Worm (Caenorhabditis elegans) whole organism, young adult: ENCODE measurements around the gene ZK381.62.

ENCODE experiments used
- C17E4.6 ChIP-seq: fragments of 200-800 bp; sonication (Bioruptor generic); IDR thresholded peaks from 2 replicates; pipeline ENCODE4 v1.3.6; 2022; ENCODE audit warnings: missing genetic modification reagents, missing genetic modification characterization, missing compliant biosample characterization
- F10E7.11 ChIP-seq: sonication (generic microtip); optimal IDR thresholded peaks from 2 replicates; lab custom pipeline; 2017; ENCODE audit warnings: mild to moderate bottlenecking, missing genetic modification characterization, moderate library complexity, missing compliant biosample characterization
- F33H1.4 ChIP-seq: fragments of 200-800 bp; sonication (Bioruptor generic); IDR thresholded peaks from 2 replicates; pipeline ENCODE4 v1.3.6; 2022; ENCODE audit warnings: missing genetic modification reagents, missing genetic modification characterization, missing compliant biosample characterization
- F39B2.1 ChIP-seq: fragments of 200-800 bp; sonication (Bioruptor generic); IDR thresholded peaks from 2 replicates; pipeline ENCODE4 v1.3.6; 2022; ENCODE audit warnings: missing genetic modification reagents, missing genetic modification characterization, missing compliant biosample characterization
- F49E8.2 ChIP-seq: sonication (generic microtip); optimal IDR thresholded peaks from 3 replicates; lab custom pipeline; 2017; ENCODE audit warnings: missing genetic modification characterization, mild to moderate bottlenecking, missing compliant biosample characterization, antibody characterized with exemption, moderate library complexity; ENCODE audit not compliant: insufficient read depth
- F57C9.4 ChIP-seq: sonication (generic microtip); optimal IDR thresholded peaks from 2 replicates; lab custom pipeline; 2017; ENCODE audit warnings: mild to moderate bottlenecking, missing genetic modification characterization, missing compliant biosample characterization
- K11D2.4 ChIP-seq: fragments of 200-800 bp; sonication (Bioruptor generic); IDR thresholded peaks from 2 replicates; pipeline ENCODE4 v1.3.6; 2022; ENCODE audit warnings: missing genetic modification reagents, missing genetic modification characterization, missing compliant biosample characterization
- T07F8.4 ChIP-seq: sonication (generic microtip); optimal IDR thresholded peaks from 2 replicates; lab custom pipeline; 2016; ENCODE audit warnings: mild to moderate bottlenecking, missing genetic modification characterization, moderate library complexity, missing compliant biosample characterization
- T26A5.8 ChIP-seq: sonication (generic microtip); optimal IDR thresholded peaks from 2 replicates; lab custom pipeline; 2016; ENCODE audit warnings: missing genetic modification characterization, missing compliant biosample characterization
- Y53F4B.3 ChIP-seq: fragments of 200-800 bp; sonication (Bioruptor generic); IDR thresholded peaks from 2 replicates; pipeline ENCODE4 v1.3.6; 2022; ENCODE audit warnings: missing genetic modification reagents, missing genetic modification characterization, missing compliant biosample characterization
- Y79H2A.3 ChIP-seq: fragments of 200-800 bp; sonication (Bioruptor generic); conservative IDR thresholded peaks from 2 replicates; pipeline ENCODE4 v1.3.6; 2022; ENCODE audit warnings: missing genetic modification reagents, missing genetic modification characterization, missing compliant biosample characterization
- Y95B8A.8 ChIP-seq: fragments of 200-800 bp; sonication (Bioruptor generic); IDR thresholded peaks from 2 replicates; pipeline ENCODE4 v1.3.6; 2022; ENCODE audit warnings: missing genetic modification reagents, missing genetic modification characterization, missing compliant biosample characterization
- atf-7 ChIP-seq: sonication (generic microtip); optimal IDR thresholded peaks from 2 replicates; lab custom pipeline; 2017; ENCODE audit warnings: mild to moderate bottlenecking, missing genetic modification characterization, missing compliant biosample characterization
- attf-6 ChIP-seq: fragments of 200-800 bp; sonication (Bioruptor generic); IDR thresholded peaks from 2 replicates; pipeline ENCODE4 v1.3.6; 2022; ENCODE audit warnings: missing genetic modification reagents, missing genetic modification characterization, missing compliant biosample characterization
- cebp-2 ChIP-seq: fragments of 200-800 bp; sonication (Bioruptor generic); IDR thresholded peaks from 2 replicates; pipeline ENCODE4 v1.3.6; 2022; ENCODE audit warnings: missing genetic modification characterization, missing compliant biosample characterization
- ceh-40 ChIP-seq: fragments of 200-800 bp; sonication (Bioruptor generic); IDR thresholded peaks from 2 replicates; pipeline ENCODE4 v1.3.6; 2022; ENCODE audit warnings: missing genetic modification characterization, missing compliant biosample characterization
- ceh-58 ChIP-seq: fragments of 200-800 bp; sonication (Bioruptor generic); IDR thresholded peaks from 2 replicates; pipeline ENCODE4 v1.3.6; 2022; ENCODE audit warnings: missing genetic modification characterization, missing compliant biosample characterization
- die-1 ChIP-seq: sonication (generic microtip); optimal IDR thresholded peaks from 2 replicates; lab custom pipeline; 2016; ENCODE audit warnings: missing genotype, mild to moderate bottlenecking, missing genetic modification characterization, missing compliant biosample characterization
- dox-1 ChIP-seq: fragments of 200-800 bp; sonication (Bioruptor generic); IDR thresholded peaks from 2 replicates; pipeline ENCODE4 v1.3.6; 2022; ENCODE audit warnings: missing genetic modification reagents, missing genetic modification characterization, missing compliant biosample characterization
- egl-18 ChIP-seq: fragments of 200-800 bp; sonication (Bioruptor generic); IDR thresholded peaks from 2 replicates; pipeline ENCODE4 v1.3.6; 2022; ENCODE audit warnings: missing genetic modification reagents, missing genetic modification characterization, missing compliant biosample characterization
- egrh-3 ChIP-seq: fragments of 200-800 bp; sonication (Bioruptor generic); IDR thresholded peaks from 2 replicates; pipeline ENCODE4 v1.3.6; 2022; ENCODE audit warnings: missing genetic modification reagents, missing genetic modification characterization, missing compliant biosample characterization
- ekl-4 ChIP-seq: fragments of 200-800 bp; sonication (Bioruptor generic); IDR thresholded peaks from 2 replicates; pipeline ENCODE4 v1.3.6; 2022; ENCODE audit warnings: missing genetic modification reagents, missing genetic modification characterization, missing compliant biosample characterization
- him-1 ChIP-seq: sonication (generic microtip); optimal IDR thresholded peaks from 2 replicates; lab custom pipeline; 2016; ENCODE audit warnings: missing genotype, missing genetic modification reagents, missing genetic modification characterization, missing compliant biosample characterization
- hlh-12 ChIP-seq: sonication (generic microtip); optimal IDR thresholded peaks from 2 replicates; lab custom pipeline; 2016; ENCODE audit warnings: missing genetic modification characterization, missing compliant biosample characterization
- lag-1 ChIP-seq: fragments of 200-800 bp; sonication (Bioruptor generic); IDR thresholded peaks from 2 replicates; pipeline ENCODE4 v1.3.6; 2022; ENCODE audit warnings: missing genetic modification reagents, missing genetic modification characterization, missing compliant biosample characterization
- let-526 ChIP-seq: fragments of 200-800 bp; sonication (Bioruptor generic); IDR thresholded peaks from 2 replicates; pipeline ENCODE4 v1.3.6; 2022; ENCODE audit warnings: missing genetic modification reagents, missing genetic modification characterization, missing compliant biosample characterization
- lin-26 ChIP-seq: fragments of 200-800 bp; sonication (Bioruptor generic); IDR thresholded peaks from 2 replicates; pipeline ENCODE4 v1.3.6; 2022; ENCODE audit warnings: missing genetic modification reagents, missing genetic modification characterization, missing compliant biosample characterization
- lir-1 ChIP-seq: fragments of 200-800 bp; sonication (Bioruptor generic); conservative IDR thresholded peaks from 2 replicates; pipeline ENCODE4 v1.3.6; 2022; ENCODE audit warnings: missing genetic modification reagents, missing genetic modification characterization, missing compliant biosample characterization
- lsl-1 ChIP-seq: fragments of 200-800 bp; sonication (Bioruptor generic); optimal IDR thresholded peaks from 2 replicates; lab custom pipeline; 2018; ENCODE audit warnings: mild to moderate bottlenecking, missing genetic modification characterization, moderate library complexity, missing compliant biosample characterization
- lsy-27 ChIP-seq: sonication (generic microtip); optimal IDR thresholded peaks from 2 replicates; lab custom pipeline; 2017; ENCODE audit warnings: missing genetic modification characterization, mild to moderate bottlenecking, missing compliant biosample characterization, antibody characterized with exemption, missing genotype, borderline replicate concordance; ENCODE audit not compliant: insufficient read depth
- madf-10 ChIP-seq: sonication (generic microtip); optimal IDR thresholded peaks from 2 replicates; lab custom pipeline; 2016; ENCODE audit warnings: mild to moderate bottlenecking, missing genetic modification characterization, missing compliant biosample characterization
- mxl-1 ChIP-seq: sonication (generic microtip); optimal IDR thresholded peaks from 2 replicates; lab custom pipeline; 2016; ENCODE audit warnings: missing genetic modification characterization, missing compliant biosample characterization
- nhr-80 ChIP-seq: sonication (generic microtip); optimal IDR thresholded peaks from 2 replicates; lab custom pipeline; 2016; ENCODE audit warnings: missing genetic modification characterization, missing compliant biosample characterization
- pbrm-1 ChIP-seq: fragments of 200-800 bp; sonication (Bioruptor generic); IDR thresholded peaks from 2 replicates; pipeline ENCODE4 v1.3.6; 2022; ENCODE audit warnings: missing genetic modification reagents, missing genetic modification characterization, missing compliant biosample characterization
- sdz-38 ChIP-seq: sonication (generic microtip); optimal IDR thresholded peaks from 2 replicates; lab custom pipeline; 2016; ENCODE audit warnings: missing genotype, missing genetic modification characterization, missing compliant biosample characterization
- sptf-2 ChIP-seq: fragments of 200-800 bp; sonication (Bioruptor generic); optimal IDR thresholded peaks from 2 replicates; lab custom pipeline; 2018; ENCODE audit warnings: mild to moderate bottlenecking, missing genetic modification characterization, missing compliant biosample characterization
- tbx-9 ChIP-seq: sonication (generic microtip); optimal IDR thresholded peaks from 2 replicates; lab custom pipeline; 2016; ENCODE audit warnings: borderline replicate concordance, missing genetic modification characterization, inconsistent platforms, missing compliant biosample characterization
- ztf-26 ChIP-seq: sonication (generic microtip); optimal IDR thresholded peaks from 2 replicates; lab custom pipeline; 2017; ENCODE audit warnings: missing genetic modification characterization, missing compliant biosample characterization
- ztf-28 ChIP-seq: fragments of 200-800 bp; sonication (Bioruptor generic); IDR thresholded peaks from 2 replicates; pipeline ENCODE4 v1.3.6; 2022; ENCODE audit warnings: missing genetic modification reagents, missing genetic modification characterization, missing compliant biosample characterization

Gene ZK381.62

DNA sequence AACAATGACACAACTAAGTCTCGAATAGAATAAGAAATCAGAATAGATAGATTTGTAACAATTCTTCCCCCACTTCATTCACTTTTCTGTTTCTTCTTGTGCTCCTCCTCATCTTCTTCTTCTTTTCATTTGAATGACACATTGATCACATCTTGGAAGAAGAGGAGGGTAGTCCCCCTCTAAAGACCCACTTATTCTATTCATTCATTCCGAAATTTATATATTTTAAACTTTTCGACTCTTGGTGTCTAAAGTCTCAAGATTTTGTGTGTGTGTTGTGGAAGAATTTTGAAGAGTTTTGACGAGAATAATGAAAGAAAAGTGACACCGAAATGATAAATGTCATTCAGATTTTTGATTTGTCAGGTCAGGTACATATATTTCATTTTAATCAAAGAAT lies 20.0 kb upstream of the ZK381.62 start:
- TF ChIP-seq F49E8.2 (tag; lab: Kevin White, UChicago) (no peak), lsy-27 (tag; lab: Kevin White, UChicago) (no peak), cebp-2 (GFP tag; lab: Robert Waterston, UW) (no peak), egl-18 (GFP tag; lab: Robert Waterston, UW) (no peak), him-1 (tag; lab: Kevin White, UChicago) (no peak), F33H1.4 (no peak), lin-26 (no peak), lsl-1 (GFP tag; lab: Kevin White, UChicago) (no peak), madf-10 (tag; lab: Kevin White, UChicago) (no peak), sptf-2 (GFP tag; lab: Kevin White, UChicago) (no peak), tbx-9 (no peak), let-526 (GFP tag; lab: Robert Waterston, UW) (no peak), pbrm-1 (GFP tag; lab: Robert Waterston, UW) (no peak), T07F8.4 (tag; lab: Kevin White, UChicago) (no peak), dox-1 (GFP tag; lab: Robert Waterston, UW) (no peak), lir-1 (GFP tag; lab: Robert Waterston, UW) (no peak), ceh-40 (GFP tag; lab: Robert Waterston, UW) (no peak), Y53F4B.3 (no peak), K11D2.4 (GFP tag; lab: Robert Waterston, UW) (no peak)

ce11 chrIV:6986835-6987234 lies 15.7 kb upstream of the ZK381.62 start, which contains the start of gene prkl-1:
prkl-1 (minus strand) TSS chrIV:6986935.
- TF ChIP-seq ztf-28 (GFP tag; lab: Robert Waterston, UW) = no peak
- no peak for TF ChIP-seq ztf-26
- TF ChIP-seq ekl-4 (GFP tag; lab: Robert Waterston, UW) = no peak
- no peak for TF ChIP-seq lag-1
- TF ChIP-seq nhr-80 = no peak
- TF ChIP-seq ceh-58 = no peak
- TF ChIP-seq Y95B8A.8 (GFP tag; lab: Robert Waterston, UW) = no peak
- TF ChIP-seq C17E4.6 (GFP tag; lab: Robert Waterston, UW) = no peak
- TF ChIP-seq pbrm-1 (GFP tag; lab: Robert Waterston, UW) = no peak
- TF ChIP-seq K11D2.4 (GFP tag; lab: Robert Waterston, UW) = no peak
- no peak for TF ChIP-seq hlh-12
- TF ChIP-seq sdz-38 (tag; lab: Kevin White, UChicago) = no peak
- no peak for TF ChIP-seq F57C9.4 (tag; lab: Kevin White, UChicago)
- TF ChIP-seq lsy-27 (tag; lab: Kevin White, UChicago) = no peak
- TF ChIP-seq, all 124 proteins: peak for 0

DNA sequence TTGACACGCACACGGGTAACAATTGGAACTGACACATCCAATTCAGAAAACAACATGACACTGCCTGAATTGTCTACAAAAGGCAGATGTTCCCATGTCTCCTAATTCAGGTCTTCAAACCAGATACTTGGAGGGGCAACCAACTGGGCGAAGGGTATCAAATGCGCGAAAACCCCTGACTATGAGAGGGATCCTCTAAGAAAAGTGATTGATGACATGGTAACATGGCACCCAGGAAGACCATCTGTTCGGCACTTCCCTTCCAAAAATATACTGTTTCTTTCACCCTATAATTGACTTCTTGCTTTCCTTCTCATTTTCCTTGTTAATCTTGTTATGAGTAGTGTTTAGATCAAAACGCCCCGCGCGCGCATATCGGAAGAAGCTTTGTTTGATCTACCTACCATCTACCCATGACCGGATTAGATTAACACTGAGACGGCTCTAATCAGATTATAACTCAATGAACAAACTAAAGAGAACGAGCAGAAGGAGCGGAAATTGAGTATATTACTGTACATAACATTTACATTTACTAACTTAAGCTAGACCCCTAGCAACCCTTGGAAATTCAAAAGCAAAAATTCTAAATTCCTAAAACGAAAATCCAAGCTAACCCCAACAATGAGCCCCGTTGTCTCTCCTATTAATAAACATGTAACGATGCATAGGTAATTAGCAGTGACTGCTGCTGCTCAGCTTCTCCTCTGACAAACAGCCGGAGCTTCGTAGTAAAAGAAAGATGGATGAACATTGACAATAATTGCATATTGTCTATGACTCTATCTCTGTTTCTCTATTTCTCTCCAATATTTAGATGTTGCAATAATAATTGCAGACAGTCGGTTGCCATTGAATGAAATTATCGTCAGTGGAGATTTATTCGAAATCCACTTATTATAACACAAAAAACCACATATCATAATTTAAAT lies 13.6 kb upstream of the ZK381.62 start:
- TF ChIP-seq egrh-3 (GFP tag; lab: Robert Waterston, UW) (no peak), attf-6 (GFP tag; lab: Robert Waterston, UW) (no peak), F10E7.11 (no peak), Y79H2A.3 (GFP tag; lab: Robert Waterston, UW) (no peak), Y95B8A.8 (GFP tag; lab: Robert Waterston, UW) (no peak), die-1 (tag; lab: Kevin White, UChicago) (no peak), mxl-1 (tag; lab: Kevin White, UChicago) (no peak), sptf-2 (GFP tag; lab: Kevin White, UChicago) (no peak), F39B2.1 (GFP tag; lab: Robert Waterston, UW) (no peak), lag-1 (no peak), atf-7 (tag; lab: Kevin White, UChicago) (no peak), cebp-2 (GFP tag; lab: Robert Waterston, UW) (no peak), T26A5.8 (tag; lab: Kevin White, UChicago) (no peak)
